Worm (Caenorhabditis elegans): ENCODE results near the gene C16A11.3.

ce11 chrII:4222469-4222868 is 6.9 kb upstream of the C16A11.3 start:
- TF ChIP-seq dpl-1 (GFP tag; optimal IDR thresholded peaks at IDR 0.05) (no peak), nhr-111 (GFP tag; optimal IDR thresholded peaks at IDR 0.05) (no peak), mdt-29 (GFP tag; IDR thresholded peaks at IDR 0.05) (no peak)

Measured in whole organism, L4 larva.